Worm (Caenorhabditis elegans): Measurements from ENCODE around the gene W03A5.2.

ce11 chrIII:5424363-5424762, 18.5 kb downstream of the W03A5.2 start:
- TF ChIP-seq tbx-7 (tag; optimal IDR thresholded peaks at IDR 0.05): no peak
- TF ChIP-seq hlh-6 (tag; optimal IDR thresholded peaks at IDR 0.05): no peak
- TF ChIP-seq unc-86 (tag; optimal IDR thresholded peaks at IDR 0.05): no peak
- TF ChIP-seq unc-42 (tag; optimal IDR thresholded peaks at IDR 0.05): no peak
- no peak for TF ChIP-seq ceh-48 (tag; optimal IDR thresholded peaks at IDR 0.05)
- no peak for TF ChIP-seq nhr-11 (tag; optimal IDR thresholded peaks at IDR 0.05)
- TF ChIP-seq ceh-30 (tag; optimal IDR thresholded peaks at IDR 0.05): no peak
- TF ChIP-seq ama-1 (optimal IDR thresholded peaks at IDR 0.05): no peak
- no peak for TF ChIP-seq fkh-10 (GFP tag; optimal IDR thresholded peaks at IDR 0.05)
- TF ChIP-seq dve-1 (tag; optimal IDR thresholded peaks at IDR 0.05): no peak
